Fruit fly (Drosophila melanogaster): ENCODE results near the gene unc-13-4A.

DNA sequence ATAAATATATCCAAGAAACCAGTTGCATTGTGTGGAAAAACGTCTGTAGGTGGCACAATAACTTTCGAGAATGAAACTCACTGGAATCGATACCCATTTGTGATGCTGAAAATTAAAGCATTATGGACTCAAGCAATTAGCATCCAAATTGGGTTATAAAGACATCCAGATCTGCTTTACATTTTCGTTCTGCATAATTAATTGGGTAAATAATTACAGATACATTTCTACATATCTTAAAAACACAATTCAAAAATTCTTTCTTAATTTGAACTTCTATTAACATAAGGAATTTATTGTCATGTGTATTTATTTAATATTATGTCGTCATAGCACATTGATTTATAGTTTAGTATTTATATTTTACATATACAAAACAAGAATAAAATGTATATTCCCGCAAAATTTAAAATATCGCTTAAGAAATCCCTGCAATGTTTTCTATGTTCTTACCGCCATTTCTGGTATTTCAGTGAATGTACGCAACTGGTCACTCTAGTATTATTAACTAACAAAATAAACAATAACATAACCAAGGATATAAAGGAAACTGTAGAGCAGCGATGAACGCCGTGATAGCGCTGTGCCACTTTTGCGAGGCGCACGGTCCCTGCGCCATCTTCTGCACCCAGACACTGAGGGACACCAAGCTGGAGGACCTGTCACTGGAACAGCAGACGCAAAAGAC is 74.5 kb downstream of the unc-13-4A start, which contains the start of the genes CG14829 and BHD:
- TF ChIP-seq EcR (GFP tag; optimal IDR thresholded peaks at IDR 0.05) (no peak), psq (optimal IDR thresholded peaks at IDR 0.05) (no peak), Dll (optimal IDR thresholded peaks at IDR 0.05) (no peak), CG8478 (optimal IDR thresholded peaks at IDR 0.05) (no peak)
